Fruit fly (Drosophila melanogaster): ENCODE results near the gene Ncoa6.

DNA sequence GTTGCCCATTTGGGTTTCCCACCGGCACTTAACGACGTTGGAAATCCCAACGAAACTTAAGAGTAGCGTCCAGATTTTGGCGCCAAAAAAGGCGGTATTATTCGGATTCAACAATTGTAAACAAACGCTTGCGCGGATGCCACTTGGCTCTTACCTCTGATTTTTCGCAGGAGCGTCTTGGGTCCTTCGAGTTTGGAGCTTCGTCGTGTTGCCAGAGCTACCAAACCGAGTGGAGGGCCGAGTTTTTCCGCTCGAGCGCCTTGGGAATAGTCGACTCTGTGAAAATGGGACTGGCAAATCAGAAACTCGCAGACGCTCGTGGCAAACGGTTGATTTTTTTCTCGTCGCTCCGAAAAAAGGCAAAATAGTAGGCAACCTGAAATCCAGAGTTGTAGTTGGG lies 19.4 kb upstream of the Ncoa6 start, which contains the start of gene nompC:
- TF ChIP-seq ttk (optimal IDR thresholded peaks at IDR 0.05) (no peak), insv (optimal IDR thresholded peaks at IDR 0.05) (no peak)
